Worm (Caenorhabditis elegans) whole organism, young adult: Measurements from ENCODE around the gene ZK813.1.

Source experiments
- T07F8.4 ChIP-seq: sonication (generic microtip); optimal IDR thresholded peaks from 2 replicates; lab custom pipeline; 2016; ENCODE audit warnings: mild to moderate bottlenecking, missing genetic modification characterization, moderate library complexity, missing compliant biosample characterization
- attf-5 ChIP-seq: fragments of 200-800 bp; sonication (Bioruptor generic); optimal IDR thresholded peaks from 2 replicates; lab custom pipeline; 2018; ENCODE audit warnings: mild to moderate bottlenecking, missing genetic modification characterization, missing compliant biosample characterization
- mes-4 ChIP-seq: sonication (generic microtip); optimal IDR thresholded peaks from 2 replicates; lab custom pipeline; 2016; ENCODE audit warnings: missing genotype, missing genetic modification characterization, missing compliant biosample characterization
- sptf-2 ChIP-seq: fragments of 200-800 bp; sonication (Bioruptor generic); optimal IDR thresholded peaks from 2 replicates; lab custom pipeline; 2018; ENCODE audit warnings: mild to moderate bottlenecking, missing genetic modification characterization, missing compliant biosample characterization

DNA sequence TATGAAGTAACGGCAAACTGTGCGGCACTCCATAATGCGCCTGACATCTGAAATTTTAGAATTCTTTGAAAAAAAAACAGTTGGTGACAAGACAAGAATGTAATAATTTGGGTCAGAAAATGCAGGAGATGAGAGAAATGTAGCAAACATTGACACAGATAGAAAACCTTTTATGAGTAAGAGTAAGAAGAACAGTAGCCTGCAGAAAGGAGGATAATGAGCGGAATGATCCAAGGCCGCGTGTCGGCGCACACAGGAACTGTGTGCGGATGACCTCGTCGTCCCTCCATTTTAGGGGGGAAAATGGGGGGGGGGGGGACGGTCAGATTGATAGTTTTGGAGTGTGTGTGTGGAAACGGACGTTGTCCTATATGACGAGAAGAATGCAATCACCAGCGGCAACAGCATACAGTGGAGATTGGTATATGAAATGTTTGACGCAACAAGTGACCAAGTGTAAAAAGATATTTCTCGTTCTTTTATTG, 31.4 kb upstream of the ZK813.1 start, which contains the start of gene dhs-27:
- TF ChIP-seq mes-4 (no peak), attf-5 (GFP tag; lab: Kevin White, UChicago) (no peak), sptf-2 (GFP tag; lab: Kevin White, UChicago) (no peak), T07F8.4 (tag; lab: Kevin White, UChicago) (no peak)
